Worm (Caenorhabditis elegans) whole organism, L4/young adult: Measurements from ENCODE around the gene F11C7.2.

Source experiments
- dao-5 ChIP-seq: sonication (generic microtip); optimal IDR thresholded peaks from 2 replicates; lab custom pipeline; 2016; ENCODE audit warnings: missing genotype, missing genetic modification characterization, moderate library complexity, missing compliant biosample characterization
- him-1 ChIP-seq: sonication (generic microtip); optimal IDR thresholded peaks from 2 replicates; lab custom pipeline; 2016; ENCODE audit warnings: missing genotype, missing genetic modification reagents, missing genetic modification characterization, missing compliant biosample characterization

DNA sequence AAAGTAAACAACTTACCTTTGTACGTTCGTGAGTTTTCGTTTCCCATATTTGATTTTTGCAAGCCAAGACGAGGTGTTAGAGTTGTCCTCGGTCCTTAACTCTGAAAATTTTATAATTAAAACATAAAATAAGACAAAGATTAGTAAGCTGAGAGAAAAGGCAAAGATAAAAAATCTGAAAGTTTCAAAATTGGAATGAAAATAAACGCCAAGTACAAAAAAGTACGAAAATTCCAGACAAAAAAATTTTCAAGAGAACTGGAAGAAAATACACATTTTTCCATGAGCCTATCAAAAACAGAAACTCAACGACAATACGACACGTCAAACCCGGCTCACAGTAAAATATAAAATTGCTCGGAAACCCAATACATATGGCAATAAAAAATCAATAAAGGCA, 5.1 kb upstream of the F11C7.2 start, which contains the start of gene F10D7.5:
- TF ChIP-seq him-1 (no peak), dao-5 (tag; lab: Kevin White, UChicago) (no peak)
